Fruit fly (Drosophila melanogaster) Kc167 (cell line): Measurements from ENCODE around the gene HP1b.

Experiments used
- Myc ChIP-seq: fragments of >200 bp; optimal IDR thresholded peaks from 2 replicates; lab custom pipeline; 2017; ENCODE audit warnings: missing external identifiers
- Sin3A ChIP-seq: fragments of >200 bp; optimal IDR thresholded peaks from 2 replicates; lab custom pipeline; 2018; ENCODE audit warnings: missing external identifiers
- h ChIP-seq: fragments of >200 bp; optimal IDR thresholded peaks from 3 replicates; lab custom pipeline; 2018; ENCODE audit warnings: missing external identifiers
- insv ChIP-seq: fragments of >200 bp; optimal IDR thresholded peaks from 3 replicates; lab custom pipeline; 2018; ENCODE audit warnings: missing external identifiers
- psq ChIP-seq: fragments of >200 bp; optimal IDR thresholded peaks from 2 replicates; lab custom pipeline; 2017; ENCODE audit warnings: missing external identifiers
- ttk ChIP-seq: sonication (Bioruptor generic); optimal IDR thresholded peaks from 2 replicates; lab custom pipeline; 2017; ENCODE audit warnings: missing external identifiers

The HP1b gene

DNA sequence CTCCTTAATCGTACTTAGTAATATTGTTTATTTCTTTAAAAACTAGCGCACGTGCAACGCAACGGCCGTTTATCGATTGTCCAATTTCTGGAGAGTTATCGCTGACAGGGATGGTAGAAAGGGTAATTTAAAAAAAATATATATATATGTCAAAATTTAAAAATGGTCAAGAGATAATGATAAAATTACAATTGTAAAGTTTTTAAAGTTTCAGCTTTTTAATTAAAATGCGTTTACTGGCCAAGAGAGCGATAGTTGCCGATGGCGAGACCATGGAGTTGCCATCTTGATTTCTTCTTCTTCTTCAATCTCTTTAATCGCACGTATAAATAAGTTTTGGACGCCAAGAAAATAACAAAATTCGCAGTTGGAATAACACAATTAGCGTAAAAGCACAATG is at the start of gene HP1b, which contains the start of gene CG7246:
Gene HP1b (plus strand): TSS at position 102 of the 400 bp plus-strand sequence.
Gene CG7246 (minus strand): TSS at position 96 of the 400 bp plus-strand sequence.
- TF ChIP-seq Sin3A (lab: Kevin White, UChicago) (no peak), insv (lab: Kevin White, UChicago) (no peak), ttk (lab: Kevin White, UChicago) (no peak), h (lab: Kevin White, UChicago) (no peak), Myc (lab: Kevin White, UChicago) (no peak), psq (lab: Kevin White, UChicago) (no peak)

dm6 chrX:9036113-9036512 is 44.8 kb upstream of the HP1b start:
- TF ChIP-seq Myc (lab: Kevin White, UChicago) (no peak), insv (lab: Kevin White, UChicago) (no peak)

- TF ChIP-seq psq (lab: Kevin White, UChicago) (no peak), Sin3A (lab: Kevin White, UChicago) (no peak), h (lab: Kevin White, UChicago) (no peak), ttk (lab: Kevin White, UChicago) (no peak), Myc (lab: Kevin White, UChicago) (no peak), insv (lab: Kevin White, UChicago) (no peak)
Observed at dm6 chrX:9038778-9039177, 42.1 kb upstream of the HP1b start.

DNA sequence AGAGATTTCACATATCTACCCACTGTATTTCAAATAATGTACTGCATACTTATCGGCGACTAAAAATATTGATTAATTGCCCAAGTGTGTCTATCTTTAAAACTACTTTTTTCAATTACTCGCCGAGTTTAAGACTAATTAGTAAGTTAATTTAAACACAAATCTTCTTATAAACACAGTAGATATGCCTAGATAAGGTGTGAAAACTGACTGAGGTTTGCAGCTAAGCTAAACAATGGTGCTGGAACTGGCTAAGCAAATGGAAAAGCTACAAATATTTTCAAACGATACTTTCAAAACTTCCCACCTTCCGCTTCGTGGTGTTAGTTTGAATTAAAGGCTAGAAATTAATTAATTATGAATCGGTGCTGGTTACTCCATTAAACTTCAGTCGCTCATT is 40.0 kb upstream of the HP1b start:
- no peak for TF ChIP-seq Sin3A (lab: Kevin White, UChicago)
- TF ChIP-seq Myc (lab: Kevin White, UChicago), result no peak
- no peak for TF ChIP-seq h (lab: Kevin White, UChicago)
- no peak for TF ChIP-seq psq (lab: Kevin White, UChicago)
- no peak for TF ChIP-seq insv (lab: Kevin White, UChicago)
- no peak for TF ChIP-seq ttk (lab: Kevin White, UChicago)

DNA sequence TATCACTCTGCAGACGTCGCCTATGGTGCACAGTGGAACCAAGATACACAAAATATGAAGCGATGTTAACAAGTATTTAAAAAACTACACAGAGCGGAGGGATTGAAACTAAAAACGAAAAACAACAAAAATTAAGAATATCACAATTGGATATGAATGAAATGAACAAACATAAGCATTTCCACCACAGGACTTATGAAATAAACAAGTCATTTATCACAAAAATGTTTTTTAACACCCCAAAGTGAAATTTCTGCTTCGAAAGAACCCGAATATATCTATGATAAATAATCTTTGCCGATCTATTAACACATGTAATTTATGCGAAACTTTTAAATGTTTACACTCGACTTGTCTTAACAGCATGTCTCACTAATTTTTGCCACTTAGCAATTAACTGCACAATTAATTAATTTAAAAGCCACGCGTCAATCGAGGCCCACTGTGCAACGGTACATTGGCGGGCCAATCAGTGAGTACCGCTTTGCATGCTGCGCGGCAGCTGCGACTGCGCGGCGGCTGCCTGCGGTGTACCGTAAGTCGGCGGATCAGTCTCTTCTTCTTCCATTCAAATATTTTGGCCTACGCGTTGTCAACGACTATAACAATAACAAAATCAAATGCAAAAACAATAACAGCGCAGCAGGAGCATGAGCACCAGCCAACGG is 38.9 kb upstream of the HP1b start:
- no peak for TF ChIP-seq h (lab: Kevin White, UChicago)
- TF ChIP-seq psq (lab: Kevin White, UChicago), result no peak
- no peak for TF ChIP-seq Sin3A (lab: Kevin White, UChicago)
- TF ChIP-seq insv (lab: Kevin White, UChicago), result no peak
- no peak for TF ChIP-seq Myc (lab: Kevin White, UChicago)
- no peak for TF ChIP-seq ttk (lab: Kevin White, UChicago)

DNA sequence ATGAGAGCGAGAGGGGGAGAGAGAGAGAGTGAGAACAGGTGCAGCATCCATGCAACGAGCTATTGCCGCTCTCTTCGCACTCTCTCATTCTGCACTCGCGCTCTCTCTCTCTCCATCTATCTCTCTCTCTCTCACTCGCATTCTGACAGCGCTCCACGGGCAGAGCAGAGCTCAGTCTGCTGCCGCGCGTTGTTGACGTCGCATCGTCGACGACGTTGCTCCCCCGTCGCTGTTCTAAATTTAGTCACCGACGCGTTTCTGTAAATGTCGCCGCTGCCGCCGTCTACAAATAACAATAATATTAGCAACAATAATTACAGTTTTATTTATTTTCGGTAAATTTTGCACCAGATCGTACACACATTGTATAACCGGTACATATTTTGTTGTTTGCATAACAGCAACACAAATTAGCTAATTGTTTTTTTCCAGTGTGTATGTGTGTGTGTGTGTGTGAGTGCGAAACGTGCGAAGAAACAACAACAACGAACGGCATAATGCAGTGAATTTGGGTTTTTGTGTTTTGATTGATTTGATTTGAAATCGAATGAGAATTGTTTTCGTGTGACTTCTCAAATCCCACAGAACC is 38.3 kb upstream of the HP1b start:
- TF ChIP-seq psq (lab: Kevin White, UChicago), result no peak
- no peak for TF ChIP-seq h (lab: Kevin White, UChicago)
- TF ChIP-seq Sin3A (lab: Kevin White, UChicago), result no peak
- no peak for TF ChIP-seq ttk (lab: Kevin White, UChicago)

DNA sequence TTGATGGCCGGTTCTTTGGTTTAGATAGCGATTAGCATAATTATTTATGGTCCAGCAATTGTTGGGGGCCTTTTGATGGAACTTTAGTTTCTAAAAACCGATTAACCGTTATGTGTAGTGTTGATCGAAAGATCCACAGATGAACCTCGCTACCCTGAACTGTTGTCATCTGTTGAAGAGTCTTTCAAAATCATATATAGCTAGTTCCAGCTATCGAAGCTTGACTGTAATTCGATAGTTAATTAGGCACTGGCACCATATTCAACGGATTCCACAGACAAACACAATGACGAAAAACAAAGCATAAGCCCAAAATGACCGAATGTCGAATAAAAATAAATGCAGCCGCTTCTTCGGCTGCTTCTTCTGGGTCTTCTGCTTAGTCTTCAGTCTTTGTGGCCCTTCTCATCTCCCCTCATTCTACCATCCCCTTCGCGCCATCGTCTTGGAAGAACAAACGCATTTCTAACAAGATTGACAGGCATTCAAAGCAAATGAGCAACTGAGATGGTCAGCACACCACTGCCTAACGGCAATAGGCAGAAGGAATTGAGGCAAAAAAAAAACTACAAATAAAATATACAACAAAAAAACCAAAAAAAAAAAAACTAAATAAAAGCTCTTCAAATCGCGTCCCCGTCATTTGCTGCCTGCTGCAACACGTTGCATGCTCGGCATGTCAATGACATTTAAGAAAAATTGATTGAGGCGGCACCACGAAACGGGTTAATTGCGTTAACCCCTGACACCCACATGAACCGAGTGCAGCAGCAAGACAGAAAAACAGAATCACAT is 37.0 kb upstream of the HP1b start:
- TF ChIP-seq h (lab: Kevin White, UChicago) (no peak), insv (lab: Kevin White, UChicago) (no peak), ttk (lab: Kevin White, UChicago) (no peak), Sin3A (lab: Kevin White, UChicago) (no peak), psq (lab: Kevin White, UChicago) (no peak), Myc (lab: Kevin White, UChicago) (no peak)

DNA sequence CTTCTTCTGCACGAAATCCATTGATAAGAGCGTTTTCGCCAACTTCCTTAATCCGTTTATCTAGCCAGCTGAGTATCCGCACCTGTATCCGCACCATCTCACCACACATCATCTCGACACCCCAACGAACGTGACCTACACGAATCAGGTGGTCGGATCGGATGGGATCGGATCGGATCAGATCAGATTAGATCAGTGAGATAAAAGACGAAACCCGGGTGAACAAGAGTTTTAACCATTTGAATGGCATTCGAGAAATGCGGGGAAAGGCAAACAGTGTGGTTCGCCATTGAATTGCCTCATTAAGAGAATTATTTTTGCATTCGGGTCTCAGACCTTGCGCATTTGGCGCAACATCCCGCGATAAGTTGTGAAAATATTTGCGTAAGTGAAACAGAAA is 36.0 kb upstream of the HP1b start:
- TF ChIP-seq Myc (lab: Kevin White, UChicago) (no peak), insv (lab: Kevin White, UChicago) (no peak), h (lab: Kevin White, UChicago) (no peak), Sin3A (lab: Kevin White, UChicago) (no peak), ttk (lab: Kevin White, UChicago) (no peak), psq (lab: Kevin White, UChicago) (no peak)

DNA sequence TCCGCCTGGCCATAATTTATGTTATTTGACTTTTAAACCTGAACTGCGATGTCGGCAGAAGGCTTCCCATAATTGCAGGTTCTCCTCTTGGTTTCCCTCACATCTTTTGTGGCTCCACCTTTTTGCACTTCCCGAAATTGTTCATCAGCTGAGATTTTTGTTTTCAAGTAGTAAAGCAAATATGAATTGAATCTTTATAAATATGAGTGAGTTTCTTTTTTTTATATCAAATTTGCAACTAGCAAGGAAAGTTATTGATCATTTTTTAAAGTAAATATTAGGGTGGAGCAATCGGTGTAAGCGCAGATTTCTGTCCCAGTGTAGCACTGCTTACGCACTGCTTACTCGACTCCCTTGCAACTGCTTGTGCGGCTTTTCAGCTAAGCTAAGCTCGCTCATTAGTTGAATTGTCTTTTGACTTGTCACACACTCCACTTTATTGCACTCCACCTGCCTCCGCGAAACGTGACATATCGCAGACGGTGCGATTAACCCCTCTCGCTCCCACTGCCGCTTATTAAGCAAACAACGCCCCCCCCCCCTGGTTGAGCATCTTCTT is 34.4 kb upstream of the HP1b start:
- TF ChIP-seq psq (lab: Kevin White, UChicago) (no peak), Sin3A (lab: Kevin White, UChicago) (no peak), Myc (lab: Kevin White, UChicago) (no peak), h (lab: Kevin White, UChicago) (no peak), insv (lab: Kevin White, UChicago) (no peak), ttk (lab: Kevin White, UChicago) (no peak)

dm6 chrX:9046986-9047385 is 33.9 kb upstream of the HP1b start:
- no peak for TF ChIP-seq h (lab: Kevin White, UChicago)
- no peak for TF ChIP-seq Sin3A (lab: Kevin White, UChicago)
- TF ChIP-seq insv (lab: Kevin White, UChicago), result no peak
- TF ChIP-seq ttk (lab: Kevin White, UChicago), result no peak
- no peak for TF ChIP-seq Myc (lab: Kevin White, UChicago)
- no peak for TF ChIP-seq psq (lab: Kevin White, UChicago)
